Worm (Caenorhabditis elegans): Measurements from ENCODE around the gene ZK742.4.

ZK742.4 gene

ce11 chrV:7848251-7848650 is 36.7 kb upstream of the ZK742.4 start (continued):
- TF ChIP-seq sptf-1 (tag; optimal IDR thresholded peaks at IDR 0.05) (no peak), mdl-1 (tag; optimal IDR thresholded peaks at IDR 0.05) (peak in 1 of 2 experiments; percentile 69), nhr-12 (tag; optimal IDR thresholded peaks at IDR 0.05) (no peak), zag-1 (tag; optimal IDR thresholded peaks at IDR 0.05) (no peak), mep-1 (tag; optimal IDR thresholded peaks at IDR 0.05) (peak; percentile 48), nhr-90 (tag; optimal IDR thresholded peaks at IDR 0.05; ENCODE audit: poor library complexity) (no peak), nhr-84 (tag; optimal IDR thresholded peaks at IDR 0.05) (no peak), snu-23 (GFP tag; optimal IDR thresholded peaks at IDR 0.05) (peak; percentile 32), C16A3.4 (tag; optimal IDR thresholded peaks at IDR 0.05) (no peak), skn-1 (tag; optimal IDR thresholded peaks at IDR 0.05) (no peak), nhr-20 (tag; optimal IDR thresholded peaks at IDR 0.05) (peak; percentile 42), elt-3 (tag; optimal IDR thresholded peaks at IDR 0.05) (no peak), nhr-47 (tag; optimal IDR thresholded peaks at IDR 0.05) (no peak), hlh-4 (tag; optimal IDR thresholded peaks at IDR 0.05) (no peak), ceh-90 (tag; optimal IDR thresholded peaks at IDR 0.05) (no peak)

ce11 chrV:7847687-7848086 is 36.1 kb upstream of the ZK742.4 start:
- TF ChIP-seq nhr-85 (tag): no peak
- no peak for TF ChIP-seq swsn-7 (tag; optimal IDR thresholded peaks at IDR 0.05)
- TF ChIP-seq efl-1 (optimal IDR thresholded peaks at IDR 0.05): no peak
- peak in 1 of 2 experiments; percentile 78 for TF ChIP-seq efl-1 (GFP tag; optimal IDR thresholded peaks at IDR 0.05 in 1 of 2)
- no peak for TF ChIP-seq ces-1 (GFP tag; optimal IDR thresholded peaks at IDR 0.05)
- no peak for TF ChIP-seq ceh-88 (GFP tag; IDR thresholded peaks at IDR 0.05)
- TF ChIP-seq irx-1 (tag; optimal IDR thresholded peaks at IDR 0.05): no peak
- no peak for TF ChIP-seq hlh-17 (GFP tag; optimal IDR thresholded peaks at IDR 0.05; ENCODE audit: borderline replicate concordance)

ce11 chrV:7847170-7847569 is 35.6 kb upstream of the ZK742.4 start, which contains the start of gene memo-1:
TSS of gene memo-1 (minus strand) at chrV:7847171.
- no peak for TF ChIP-seq unc-98 (GFP tag; IDR thresholded peaks at IDR 0.05)
- TF ChIP-seq unc-86 (tag; optimal IDR thresholded peaks at IDR 0.05): peak; percentile 8
- peak; percentile 26 for TF ChIP-seq lin-14 (GFP tag; optimal IDR thresholded peaks at IDR 0.05)
- TF ChIP-seq ceh-8 (GFP tag; optimal IDR thresholded peaks at IDR 0.05): no peak
- no peak for TF ChIP-seq pax-3 (tag; optimal IDR thresholded peaks at IDR 0.05)

ce11 chrV:7842228-7842627 is 30.6 kb upstream of the ZK742.4 start, which contains the start of gene grd-8:
TSS of gene grd-8 (plus strand) at chrV:7842528.
- no peak for TF ChIP-seq C04F5.9 (tag; optimal IDR thresholded peaks at IDR 0.05)
- TF ChIP-seq elt-2 (tag; optimal IDR thresholded peaks at IDR 0.05): no peak
- no peak for TF ChIP-seq C16A3.4 (tag; optimal IDR thresholded peaks at IDR 0.05)
- no peak for TF ChIP-seq ceh-82 (tag; optimal IDR thresholded peaks at IDR 0.05)
- TF ChIP-seq unc-30 (tag; optimal IDR thresholded peaks at IDR 0.05): no peak

ce11 chrV:7839485-7839884 is 27.9 kb upstream of the ZK742.4 start, which contains the start of gene C37C3.12:
TSS of gene C37C3.12 (minus strand) at chrV:7839585.
- TF ChIP-seq mab-9 (GFP tag; IDR thresholded peaks at IDR 0.05): no peak
- no peak for TF ChIP-seq hlh-17 (GFP tag; optimal IDR thresholded peaks at IDR 0.05; ENCODE audit: borderline replicate concordance)
- no peak for TF ChIP-seq efl-1 (optimal IDR thresholded peaks at IDR 0.05)
- no peak for TF ChIP-seq efl-1 (GFP tag; optimal IDR thresholded peaks at IDR 0.05 in 1 of 2)
- TF ChIP-seq mdl-1 (tag; optimal IDR thresholded peaks at IDR 0.05): no peak
- no peak for TF ChIP-seq zip-4 (GFP tag; optimal IDR thresholded peaks at IDR 0.05)
- no peak for TF ChIP-seq ceh-88 (GFP tag; IDR thresholded peaks at IDR 0.05)
- no peak for TF ChIP-seq aly-2 (tag; optimal IDR thresholded peaks at IDR 0.05)
- TF ChIP-seq rnt-1 (tag; optimal IDR thresholded peaks at IDR 0.05): no peak
- TF ChIP-seq pax-3 (tag; optimal IDR thresholded peaks at IDR 0.05): no peak
- no peak for TF ChIP-seq snu-23 (GFP tag; optimal IDR thresholded peaks at IDR 0.05)
- TF ChIP-seq sox-4 (tag; optimal IDR thresholded peaks at IDR 0.05): no peak
- no peak for TF ChIP-seq fos-1 (tag; optimal IDR thresholded peaks at IDR 0.05)
- TF ChIP-seq egl-13 (tag; optimal IDR thresholded peaks at IDR 0.05): no peak
- no peak for TF ChIP-seq hpl-2 (GFP tag; optimal IDR thresholded peaks at IDR 0.05)
